Fruit fly (Drosophila melanogaster): ENCODE measurements around the gene CG14891.

DNA sequence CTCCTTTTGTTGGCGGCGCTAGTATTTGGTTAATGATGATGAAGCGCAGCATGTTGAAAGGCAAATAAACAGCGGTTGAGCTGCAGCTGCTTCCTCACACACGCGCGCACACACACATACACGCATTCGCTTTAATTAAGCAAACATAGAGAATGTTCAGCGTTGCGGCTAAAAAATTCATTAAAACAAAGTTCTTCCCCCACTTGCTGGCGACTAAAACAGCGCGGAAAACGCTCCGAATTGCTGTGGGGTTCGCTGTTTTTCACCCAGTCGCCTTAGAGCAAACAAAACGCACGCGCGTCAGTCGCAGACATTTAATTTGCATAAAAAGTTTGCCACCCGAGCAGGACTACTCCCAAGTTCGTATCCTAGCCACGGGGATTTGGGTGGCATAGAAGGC is 34.0 kb upstream of the CG14891 start:
- TF ChIP-seq CG6654 (GFP tag; optimal IDR thresholded peaks at IDR 0.05), result no peak
- no peak for TF ChIP-seq CG10267 (tag; optimal IDR thresholded peaks at IDR 0.05)
- no peak for TF ChIP-seq Adf1 (GFP tag; IDR thresholded peaks at IDR 0.05)
- TF ChIP-seq MESR4 (GFP tag; optimal IDR thresholded peaks at IDR 0.05), result no peak
- TF ChIP-seq Sry-δ (GFP tag; optimal IDR thresholded peaks at IDR 0.05), result no peak
- no peak for TF ChIP-seq Sox102F (GFP tag; optimal IDR thresholded peaks at IDR 0.05)
- no peak for TF ChIP-seq bab2 (GFP tag; optimal IDR thresholded peaks at IDR 0.05)
- no peak for TF ChIP-seq CG16813 (GFP tag; IDR thresholded peaks at IDR 0.05; ENCODE audit: partially characterized antibody)
- no peak for TF ChIP-seq CG31365 (tag; optimal IDR thresholded peaks at IDR 0.05)
- no peak for TF ChIP-seq CG1024 (GFP tag; IDR thresholded peaks at IDR 0.05)
- no peak for TF ChIP-seq CG15514 (GFP tag; optimal IDR thresholded peaks at IDR 0.05)
- no peak for TF ChIP-seq crol (GFP tag; IDR thresholded peaks at IDR 0.05)
- TF ChIP-seq dmrt99B (tag; optimal IDR thresholded peaks at IDR 0.05), result no peak

Measured in whole organism, embryonic.